Fruit fly (Drosophila melanogaster) whole organism, embryonic: ENCODE data around the gene CG14085.

Experiments used
- Bgb ChIP-seq: fragments of 200-800 bp; sonication (Bioruptor generic); IDR thresholded peaks from 2 replicates; pipeline ENCODE4 v1.3.6; 2022; ENCODE audit warnings: missing biosample characterization, missing genetic modification characterization; ENCODE audit not compliant: partially characterized antibody
- Blimp-1 ChIP-seq: fragments of 200-800 bp; sonication (Bioruptor generic); optimal IDR thresholded peaks from 3 replicates; lab custom pipeline; 2018; ENCODE audit warnings: missing biosample characterization, missing genetic modification characterization, mild to moderate bottlenecking, moderate library complexity, missing genetic modification reagents
- Bteb2 ChIP-seq: fragments of 200-800 bp; sonication (Bioruptor generic); optimal IDR thresholded peaks from 2 replicates; lab custom pipeline; 2016; ENCODE audit warnings: missing biosample characterization, missing genetic modification characterization
- CG10267 ChIP-seq: fragments of 200-800 bp; sonication (Bioruptor generic); optimal IDR thresholded peaks from 2 replicates; lab custom pipeline; 2018; ENCODE audit warnings: missing biosample characterization, mild to moderate bottlenecking, missing genetic modification characterization, moderate library complexity
- CG10431 ChIP-seq: fragments of 200-800 bp; sonication (Bioruptor generic); optimal IDR thresholded peaks from 3 replicates; lab custom pipeline; 2018; ENCODE audit warnings: missing biosample characterization, mild to moderate bottlenecking, missing genetic modification characterization
- CG11695 ChIP-seq: fragments of 200-800 bp; sonication (Bioruptor generic); IDR thresholded peaks from 3 replicates; pipeline ENCODE4 v1.3.6; 2022; ENCODE audit warnings: missing biosample characterization, missing genetic modification characterization
- CG14441 ChIP-seq: fragments of 200-800 bp; sonication (Bioruptor generic); IDR thresholded peaks from 2 replicates; pipeline ENCODE4 v1.3.6; 2022; ENCODE audit warnings: missing biosample characterization, missing genetic modification characterization
- CG15011 ChIP-seq: fragments of 200-800 bp; sonication (Bioruptor generic); optimal IDR thresholded peaks from 3 replicates; lab custom pipeline; 2018; ENCODE audit warnings: missing biosample characterization, mild to moderate bottlenecking, missing genetic modification characterization
- CG15514 ChIP-seq: fragments of 200-800 bp; sonication (Bioruptor generic); optimal IDR thresholded peaks from 3 replicates; lab custom pipeline; 2017; ENCODE audit warnings: missing biosample characterization, missing genetic modification characterization, mild to moderate bottlenecking, moderate library complexity, missing genetic modification reagents
- CG18262 ChIP-seq: fragments of 200-800 bp; optimal IDR thresholded peaks from 3 replicates; lab custom pipeline; 2019; ENCODE audit warnings: missing biosample characterization, mild to moderate bottlenecking, missing genetic modification characterization, moderate library complexity
- CG2116 ChIP-seq: fragments of 200-800 bp; sonication (Bioruptor generic); optimal IDR thresholded peaks from 3 replicates; lab custom pipeline; 2018; ENCODE audit warnings: missing biosample characterization, mild to moderate bottlenecking, missing genetic modification characterization
- CG32767 ChIP-seq: fragments of 200-800 bp; sonication (Bioruptor generic); IDR thresholded peaks from 2 replicates; pipeline ENCODE4 v1.3.6; 2022; ENCODE audit warnings: missing biosample characterization, missing genetic modification characterization
- CG4424 ChIP-seq: fragments of 200-800 bp; sonication (Bioruptor generic); optimal IDR thresholded peaks from 3 replicates; lab custom pipeline; 2016; ENCODE audit warnings: missing biosample characterization, missing genetic modification characterization
- CG7839 ChIP-seq: fragments of 200-800 bp; sonication (Bioruptor generic); optimal IDR thresholded peaks from 3 replicates; lab custom pipeline; 2018; ENCODE audit warnings: missing biosample characterization, mild to moderate bottlenecking, missing genetic modification characterization, moderate library complexity
- CG8944 ChIP-seq: fragments of 200-800 bp; sonication (Bioruptor generic); optimal IDR thresholded peaks from 3 replicates; lab custom pipeline; 2016; ENCODE audit warnings: missing biosample characterization, missing genetic modification characterization
- CG9437 ChIP-seq: fragments of 200-800 bp; sonication (Bioruptor generic); optimal IDR thresholded peaks from 2 replicates; lab custom pipeline; 2018; ENCODE audit warnings: missing biosample characterization, mild to moderate bottlenecking, missing genetic modification characterization
- Doc2 ChIP-seq: fragments of 200-800 bp; sonication (Bioruptor generic); IDR thresholded peaks from 2 replicates; pipeline ENCODE4 v1.3.6; 2022; ENCODE audit warnings: missing biosample characterization, missing genetic modification characterization
- E2f1 ChIP-seq: fragments of 200-800 bp; sonication (Bioruptor generic); IDR thresholded peaks from 2 replicates; pipeline ENCODE4 v1.3.6; 2022; ENCODE audit warnings: missing biosample characterization, missing genetic modification characterization
- Elba2 ChIP-seq: fragments of 200-800 bp; sonication (Bioruptor generic); optimal IDR thresholded peaks from 3 replicates; lab custom pipeline; 2016; ENCODE audit warnings: missing biosample characterization, missing genetic modification characterization
- Hey ChIP-seq: fragments of 200-800 bp; sonication (Bioruptor generic); optimal IDR thresholded peaks from 3 replicates; lab custom pipeline; 2018; ENCODE audit warnings: missing biosample characterization, mild to moderate bottlenecking, missing genetic modification characterization
- HmgD ChIP-seq: fragments of 200-800 bp; sonication (Bioruptor generic); optimal IDR thresholded peaks from 3 replicates; lab custom pipeline; 2016; ENCODE audit warnings: missing biosample characterization, missing genetic modification characterization
- Lpt ChIP-seq: fragments of >200 bp; optimal IDR thresholded peaks from 2 replicates; lab custom pipeline; 2018; ENCODE audit warnings: missing biosample characterization, missing genetic modification characterization
- MESR4 ChIP-seq: fragments of 200-800 bp; sonication (Bioruptor generic); optimal IDR thresholded peaks from 2 replicates; lab custom pipeline; 2018; ENCODE audit warnings: missing biosample characterization, mild to moderate bottlenecking, missing genetic modification characterization, moderate library complexity
- Mad ChIP-seq: fragments of 200-800 bp; sonication (Bioruptor generic); optimal IDR thresholded peaks from 2 replicates; lab custom pipeline; 2016; ENCODE audit warnings: missing biosample characterization, missing genetic modification characterization
- Mrtf ChIP-seq: fragments of 200-800 bp; sonication (Bioruptor generic); IDR thresholded peaks from 3 replicates; pipeline ENCODE4 v1.3.6; 2022; ENCODE audit warnings: missing biosample characterization, missing genetic modification characterization
- Oaz ChIP-seq: fragments of 200-800 bp; sonication (Bioruptor generic); IDR thresholded peaks from 2 replicates; pipeline ENCODE4 v1.3.6; 2022; ENCODE audit warnings: missing biosample characterization, missing genetic modification characterization
- Sin3A ChIP-seq: fragments of >200 bp; optimal IDR thresholded peaks from 2 replicates; lab custom pipeline; 2018
- al ChIP-seq: fragments of 200-800 bp; sonication (Bioruptor generic); IDR thresholded peaks from 2 replicates; pipeline ENCODE4 v1.3.6; 2022; ENCODE audit warnings: missing biosample characterization, missing genetic modification characterization
- bigmax ChIP-seq: fragments of 200-800 bp; sonication (Bioruptor generic); optimal IDR thresholded peaks from 2 replicates; lab custom pipeline; 2018; ENCODE audit warnings: missing biosample characterization, mild to moderate bottlenecking, missing genetic modification characterization
- ci ChIP-seq: fragments of 200-800 bp; sonication (Bioruptor generic); IDR thresholded peaks from 3 replicates; pipeline ENCODE4 v1.3.6; 2022; ENCODE audit warnings: missing biosample characterization, missing genetic modification characterization
- cwo ChIP-seq: fragments of 200-800 bp; sonication (Bioruptor generic); optimal IDR thresholded peaks from 3 replicates; lab custom pipeline; 2017; ENCODE audit warnings: missing biosample characterization, missing genetic modification characterization, mild to moderate bottlenecking, moderate library complexity, missing genetic modification reagents
- dati ChIP-seq: fragments of 200-800 bp; sonication (Bioruptor generic); IDR thresholded peaks from 2 replicates; pipeline ENCODE4 v1.3.6; 2022; ENCODE audit warnings: missing biosample characterization, missing genetic modification characterization
- dpn ChIP-seq, 2 experiments: fragments of 200-800 bp; sonication (Bioruptor generic); optimal IDR thresholded peaks; 3 replicates each; lab custom pipeline; 2016; ENCODE audit warnings: missing biosample characterization in 2 of 2, missing genetic modification characterization in 2 of 2
- ewg ChIP-seq: fragments of 200-800 bp; sonication (Bioruptor generic); optimal IDR thresholded peaks from 3 replicates; lab custom pipeline; 2017; ENCODE audit warnings: mild to moderate bottlenecking, missing biosample characterization, missing genetic modification reagents, missing genetic modification characterization
- hkb ChIP-seq, 2 experiments: fragments of 200-800 bp in 1 of 2; fragments of >200 bp in 1 of 2; sonication (Bioruptor generic) in 1 of 2; IDR thresholded peaks in 1 of 2; optimal IDR thresholded peaks in 1 of 2; 2 replicates each; pipeline versions ENCODE4 v1.3.6 to Lab custom; 2017 to 2022; ENCODE audit warnings: missing biosample characterization in 1 of 2, missing genetic modification characterization in 1 of 2
- klu ChIP-seq: fragments of 200-800 bp; sonication (Bioruptor generic); IDR thresholded peaks from 2 replicates; pipeline ENCODE4 v1.3.6; 2022; ENCODE audit warnings: missing biosample characterization, missing genetic modification characterization
- knrl ChIP-seq: fragments of 200-800 bp; sonication (Bioruptor generic); IDR thresholded peaks from 3 replicates; pipeline ENCODE4 v1.3.6; 2022; ENCODE audit warnings: missing biosample characterization, missing genetic modification characterization; ENCODE audit not compliant: partially characterized antibody
- lab ChIP-seq: fragments of 200-800 bp; sonication (Bioruptor generic); optimal IDR thresholded peaks from 3 replicates; lab custom pipeline; 2017; ENCODE audit warnings: missing biosample characterization, missing genetic modification characterization, mild to moderate bottlenecking, moderate library complexity, missing genetic modification reagents
- mirr ChIP-seq: fragments of 200-800 bp; sonication (Bioruptor generic); optimal IDR thresholded peaks from 3 replicates; lab custom pipeline; 2018; ENCODE audit warnings: missing biosample characterization, mild to moderate bottlenecking, missing genetic modification characterization
- nau ChIP-seq: fragments of 200-800 bp; sonication (Bioruptor generic); optimal IDR thresholded peaks from 3 replicates; lab custom pipeline; 2017; ENCODE audit warnings: missing biosample characterization, mild to moderate bottlenecking, missing genetic modification characterization, missing genetic modification reagents
- odd ChIP-seq: fragments of 200-800 bp; sonication (Bioruptor generic); optimal IDR thresholded peaks from 2 replicates; lab custom pipeline; 2017; ENCODE audit warnings: missing biosample characterization, mild to moderate bottlenecking, missing genetic modification characterization
- pum ChIP-seq: fragments of 200-800 bp; sonication (Bioruptor generic); optimal IDR thresholded peaks from 2 replicates; lab custom pipeline; 2016; ENCODE audit warnings: missing biosample characterization, missing genetic modification characterization
- rib ChIP-seq: fragments of 200-800 bp; sonication (Bioruptor generic); IDR thresholded peaks from 2 replicates; pipeline ENCODE4 v1.3.6; 2022; ENCODE audit warnings: missing biosample characterization, missing genetic modification characterization
- run ChIP-seq: fragments of 200-800 bp; sonication (Bioruptor generic); optimal IDR thresholded peaks from 3 replicates; lab custom pipeline; 2018; ENCODE audit warnings: missing biosample characterization, mild to moderate bottlenecking, missing genetic modification characterization
- sens-2 ChIP-seq: fragments of 200-800 bp; sonication (Bioruptor generic); IDR thresholded peaks from 2 replicates; pipeline ENCODE4 v1.3.6; 2022; ENCODE audit warnings: missing biosample characterization, missing genetic modification characterization
- sisA ChIP-seq: fragments of 200-800 bp; sonication (Bioruptor generic); IDR thresholded peaks from 2 replicates; pipeline ENCODE4 v1.3.6; 2022; ENCODE audit warnings: missing biosample characterization, missing genetic modification characterization
- sob ChIP-seq: fragments of 200-800 bp; sonication (Bioruptor generic); IDR thresholded peaks from 2 replicates; pipeline ENCODE4 v1.3.6; 2022; ENCODE audit warnings: missing biosample characterization, missing genetic modification characterization
- tap ChIP-seq: fragments of 200-800 bp; optimal IDR thresholded peaks from 3 replicates; lab custom pipeline; 2019; ENCODE audit warnings: missing biosample characterization, mild to moderate bottlenecking, missing genetic modification characterization, moderate library complexity
- tio ChIP-seq: fragments of 200-800 bp; sonication (Bioruptor generic); optimal IDR thresholded peaks from 2 replicates; lab custom pipeline; 2017; ENCODE audit warnings: missing biosample characterization, missing genetic modification characterization, inconsistent platforms
- tup ChIP-seq: fragments of 200-800 bp; sonication (Bioruptor generic); optimal IDR thresholded peaks from 2 replicates; lab custom pipeline; 2016; ENCODE audit warnings: missing biosample characterization, mild to moderate bottlenecking, missing genetic modification characterization, moderate library complexity
- vfl ChIP-seq: fragments of 200-800 bp; sonication (Bioruptor generic); optimal IDR thresholded peaks from 2 replicates; lab custom pipeline; 2016; ENCODE audit warnings: missing biosample characterization, missing genetic modification characterization

Gene CG14085

DNA sequence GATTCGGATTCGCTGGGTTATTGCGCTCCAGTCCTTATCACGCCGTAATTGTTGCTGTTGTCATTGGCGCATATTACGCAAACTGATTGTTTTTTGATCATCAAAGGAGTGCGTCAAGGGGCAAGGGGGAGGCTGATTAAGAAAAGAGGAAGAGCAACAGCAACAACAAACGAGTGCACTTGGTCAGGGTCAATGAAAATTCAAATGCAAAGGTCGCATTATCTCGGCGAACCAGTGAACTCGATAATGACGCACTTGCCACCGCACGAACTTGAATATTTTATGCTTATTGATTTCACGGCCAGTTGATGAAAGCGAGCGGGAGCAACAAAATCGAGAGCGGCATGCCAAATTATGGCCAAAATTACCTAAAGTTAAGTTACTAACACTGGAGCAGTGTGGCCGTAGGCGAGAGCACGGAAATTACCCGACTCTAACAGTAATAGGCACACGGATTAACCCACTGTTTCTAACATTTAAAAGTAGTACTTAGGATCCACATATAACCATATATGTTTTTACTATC is 8.8 kb upstream of the CG14085 start, which contains the start of gene nes (continued):
- TF ChIP-seq CG10431 (GFP tag; lab: Kevin White, UChicago), result no peak
- no peak for TF ChIP-seq Elba2 (GFP tag; lab: Kevin White, UChicago)
- TF ChIP-seq tup (GFP tag; lab: Kevin White, UChicago), result no peak
- TF ChIP-seq ewg (GFP tag; lab: Kevin White, UChicago), result no peak
- TF ChIP-seq hkb (optimal IDR thresholded peaks at IDR 0.05; lab: Kevin White, UChicago), result no peak
- TF ChIP-seq hkb (GFP tag; IDR thresholded peaks at IDR 0.05; lab: Robert Waterston, UW), result no peak
- peak; percentile 56 for TF ChIP-seq cwo
- TF ChIP-seq CG18262 (tag; lab: Kevin White, UChicago), result no peak
- 0 out of 3 replicates have a peak, but pooled peaks have one; percentile 29 for TF ChIP-seq knrl
- no peak for TF ChIP-seq CG7839
- no peak for TF ChIP-seq tio (GFP tag; lab: Kevin White, UChicago)
- peak; percentile 2 for TF ChIP-seq CG15514 (GFP tag; lab: Kevin White, UChicago)
- TF ChIP-seq sens-2 (GFP tag; lab: Robert Waterston, UW), result no peak
- TF ChIP-seq Bgb (GFP tag; lab: Robert Waterston, UW), result peak; percentile 52; the same call in 1 of the 2 replicates
- no peak for TF ChIP-seq ci (GFP tag; lab: Robert Waterston, UW)
- TF ChIP-seq E2f1 (GFP tag; lab: Robert Waterston, UW), result no peak
- no peak for TF ChIP-seq Blimp-1
- TF ChIP-seq CG2116 (GFP tag; lab: Kevin White, UChicago), result no peak
- no peak for TF ChIP-seq klu (GFP tag; lab: Robert Waterston, UW)
- no peak for TF ChIP-seq nau (GFP tag; lab: Kevin White, UChicago)
- TF ChIP-seq CG8944, result no peak
- no peak for TF ChIP-seq dati (GFP tag; lab: Robert Waterston, UW)
- no peak for TF ChIP-seq CG14441 (GFP tag; lab: Robert Waterston, UW)
- no peak for TF ChIP-seq tap
- TF ChIP-seq Oaz, result no peak
- TF ChIP-seq CG11695 (GFP tag; lab: Robert Waterston, UW), result no peak
- no peak for TF ChIP-seq vfl (GFP tag; lab: Kevin White, UChicago)
- no peak for TF ChIP-seq bigmax (GFP tag; lab: Kevin White, UChicago)
- TF ChIP-seq sob (GFP tag; lab: Robert Waterston, UW), result peak; percentile 46; the same call in 1 of the 2 replicates
- TF ChIP-seq Mad, result no peak
- no peak for TF ChIP-seq sisA (GFP tag; lab: Robert Waterston, UW)
- TF ChIP-seq CG15011 (GFP tag; lab: Kevin White, UChicago), result no peak
- peak; percentile 88 for TF ChIP-seq MESR4 (GFP tag; lab: Kevin White, UChicago)
- TF ChIP-seq pum, result no peak
- peak; percentile 49 for TF ChIP-seq CG10267
- TF ChIP-seq dpn (GFP tag; optimal IDR thresholded peaks at IDR 0.05; lab: Kevin White, UChicago), result no peak
- TF ChIP-seq Lpt (GFP tag; lab: Kevin White, UChicago), result no peak
- TF ChIP-seq run (tag; lab: Kevin White, UChicago), result no peak
- TF ChIP-seq Doc2 (GFP tag; lab: Robert Waterston, UW), result no peak
- no peak for TF ChIP-seq al (GFP tag; lab: Robert Waterston, UW)
- no peak for TF ChIP-seq CG4424 (GFP tag; lab: Kevin White, UChicago)
- TF ChIP-seq lab, result no peak
- no peak for TF ChIP-seq HmgD (GFP tag; lab: Kevin White, UChicago)
- TF ChIP-seq Mrtf, result no peak
- TF ChIP-seq CG32767 (GFP tag; lab: Robert Waterston, UW), result no peak
- TF ChIP-seq odd (GFP tag; lab: Kevin White, UChicago), result no peak
- peak; percentile 6 for TF ChIP-seq mirr (GFP tag; lab: Kevin White, UChicago)
- TF ChIP-seq Bteb2 (GFP tag; lab: Kevin White, UChicago), result no peak
- no peak for TF ChIP-seq Hey (tag; lab: Kevin White, UChicago)
- no peak for TF ChIP-seq CG9437
- TF ChIP-seq rib (GFP tag; lab: Robert Waterston, UW), result no peak
- TF ChIP-seq Sin3A, result peak; percentile 18
